Worm (Caenorhabditis elegans): ENCODE data around the gene srh-30.

- no peak for TF ChIP-seq lsy-2 (tag; optimal IDR thresholded peaks at IDR 0.05)
- no peak for TF ChIP-seq lin-13 (tag; optimal IDR thresholded peaks at IDR 0.05)
- TF ChIP-seq unc-62 (GFP tag; optimal IDR thresholded peaks at IDR 0.05): no peak
- no peak for TF ChIP-seq ces-1 (GFP tag; optimal IDR thresholded peaks at IDR 0.05)
- no peak for TF ChIP-seq elt-3 (tag; optimal IDR thresholded peaks at IDR 0.05)
- TF ChIP-seq mep-1 (tag; optimal IDR thresholded peaks at IDR 0.05): no peak
Observed at ce11 chrV:6810091-6810490, 38.5 kb upstream of the srh-30 start.

Measured in whole organism, mixed stage, embryonic.